Fruit fly (Drosophila melanogaster) whole organism, embryonic: ENCODE data around the gene CG13048.

Experiments
- Aef1 ChIP-seq: fragments of 200-800 bp; sonication (Bioruptor generic); IDR thresholded peaks from 3 replicates; pipeline ENCODE4 v1.3.6; 2022; ENCODE audit warnings: missing biosample characterization, missing genetic modification characterization
- Blimp-1 ChIP-seq: fragments of 200-800 bp; sonication (Bioruptor generic); optimal IDR thresholded peaks from 3 replicates; lab custom pipeline; 2018; ENCODE audit warnings: missing biosample characterization, missing genetic modification characterization, mild to moderate bottlenecking, moderate library complexity, missing genetic modification reagents
- CG10267 ChIP-seq: fragments of 200-800 bp; sonication (Bioruptor generic); optimal IDR thresholded peaks from 2 replicates; lab custom pipeline; 2018; ENCODE audit warnings: missing biosample characterization, mild to moderate bottlenecking, missing genetic modification characterization, moderate library complexity
- CG11247 ChIP-seq: fragments of 200-800 bp; sonication (Bioruptor generic); IDR thresholded peaks from 2 replicates; pipeline ENCODE4 v1.3.6; 2022; ENCODE audit warnings: missing biosample characterization, missing genetic modification characterization
- CG12942 ChIP-seq: fragments of 200-800 bp; sonication (Bioruptor generic); optimal IDR thresholded peaks from 3 replicates; lab custom pipeline; 2016; ENCODE audit warnings: missing biosample characterization, missing genetic modification characterization
- CG15073 ChIP-seq: fragments of 200-800 bp; sonication (Bioruptor generic); optimal IDR thresholded peaks from 2 replicates; lab custom pipeline; 2016; ENCODE audit warnings: missing biosample characterization, missing genetic modification characterization
- CG1529 ChIP-seq: fragments of 200-800 bp; sonication (Bioruptor generic); optimal IDR thresholded peaks from 3 replicates; lab custom pipeline; 2018; ENCODE audit warnings: missing biosample characterization, missing genetic modification characterization
- CG16813 ChIP-seq: fragments of 200-800 bp; sonication (Bioruptor generic); IDR thresholded peaks from 3 replicates; pipeline ENCODE4 v1.3.6; 2022; ENCODE audit warnings: missing biosample characterization, missing genetic modification characterization; ENCODE audit not compliant: partially characterized antibody
- CG17568 ChIP-seq: fragments of 200-800 bp; sonication (Bioruptor generic); optimal IDR thresholded peaks from 2 replicates; lab custom pipeline; 2018; ENCODE audit warnings: missing biosample characterization, mild to moderate bottlenecking, missing genetic modification characterization, moderate library complexity
- CG1832 ChIP-seq: fragments of 200-800 bp; sonication (Bioruptor generic); optimal IDR thresholded peaks from 2 replicates; lab custom pipeline; 2017; ENCODE audit warnings: missing biosample characterization, mild to moderate bottlenecking, missing genetic modification characterization, inconsistent platforms
- CG2116 ChIP-seq: fragments of 200-800 bp; sonication (Bioruptor generic); optimal IDR thresholded peaks from 3 replicates; lab custom pipeline; 2018; ENCODE audit warnings: missing biosample characterization, mild to moderate bottlenecking, missing genetic modification characterization
- CG2889 ChIP-seq: fragments of 200-800 bp; sonication (Bioruptor generic); IDR thresholded peaks from 3 replicates; pipeline ENCODE4 v1.3.6; 2022; ENCODE audit warnings: missing biosample characterization, missing genetic modification characterization
- CG31224 ChIP-seq: fragments of 200-800 bp; sonication (Bioruptor generic); IDR thresholded peaks from 2 replicates; pipeline ENCODE4 v1.3.6; 2022; ENCODE audit warnings: missing biosample characterization, missing genetic modification characterization
- CG34224 ChIP-seq: fragments of 200-800 bp; sonication (Bioruptor generic); IDR thresholded peaks from 3 replicates; pipeline ENCODE4 v1.3.6; 2022; ENCODE audit warnings: missing biosample characterization, missing genetic modification characterization; ENCODE audit not compliant: partially characterized antibody
- CG6683 ChIP-seq: fragments of 200-800 bp; sonication (Bioruptor generic); optimal IDR thresholded peaks from 2 replicates; lab custom pipeline; 2017; ENCODE audit warnings: missing biosample characterization, mild to moderate bottlenecking, missing genetic modification characterization, missing genetic modification reagents
- CG6791 ChIP-seq: fragments of 200-800 bp; sonication (Bioruptor generic); IDR thresholded peaks from 3 replicates; pipeline ENCODE4 v1.3.6; 2022; ENCODE audit warnings: missing biosample characterization, missing genetic modification characterization; ENCODE audit not compliant: partially characterized antibody
- CG7839 ChIP-seq: fragments of 200-800 bp; sonication (Bioruptor generic); optimal IDR thresholded peaks from 3 replicates; lab custom pipeline; 2018; ENCODE audit warnings: missing biosample characterization, mild to moderate bottlenecking, missing genetic modification characterization, moderate library complexity
- CG7928 ChIP-seq: fragments of 200-800 bp; sonication (Bioruptor generic); optimal IDR thresholded peaks from 2 replicates; lab custom pipeline; 2017; ENCODE audit warnings: missing biosample characterization, mild to moderate bottlenecking, missing genetic modification characterization
- CTCF ChIP-seq: fragments of 200-800 bp; sonication (Bioruptor generic); optimal IDR thresholded peaks from 2 replicates; lab custom pipeline; 2017; ENCODE audit warnings: missing biosample characterization, mild to moderate bottlenecking, missing genetic modification characterization, moderate library complexity
- CoRest ChIP-seq: fragments of 200-800 bp; sonication (Bioruptor generic); optimal IDR thresholded peaks from 3 replicates; lab custom pipeline; 2018; ENCODE audit warnings: missing biosample characterization, mild to moderate bottlenecking, missing genetic modification characterization, moderate library complexity
- E2f1 ChIP-seq: fragments of 200-800 bp; sonication (Bioruptor generic); IDR thresholded peaks from 2 replicates; pipeline ENCODE4 v1.3.6; 2022; ENCODE audit warnings: missing biosample characterization, missing genetic modification characterization
- GATAe ChIP-seq: fragments of 200-800 bp; sonication (Bioruptor generic); conservative IDR thresholded peaks from 2 replicates; pipeline ENCODE4 v1.3.6; 2022; ENCODE audit warnings: missing biosample characterization, missing genetic modification characterization
- Gug ChIP-seq: fragments of 200-800 bp; sonication (Bioruptor generic); IDR thresholded peaks from 4 replicates; pipeline ENCODE4 v1.3.6; 2022; ENCODE audit warnings: missing biosample characterization, missing genetic modification characterization
- H2.0 ChIP-seq: fragments of 200-800 bp; sonication (Bioruptor generic); IDR thresholded peaks from 2 replicates; pipeline ENCODE4 v1.3.6; 2022; ENCODE audit warnings: missing biosample characterization, missing genetic modification characterization
- Hr78 ChIP-seq, 2 experiments: fragments of 200-800 bp in 1 of 2; fragments of >200 bp in 1 of 2; sonication (Bioruptor generic) in 1 of 2; optimal IDR thresholded peaks; 2 replicates each; lab custom pipeline; 2017 to 2019; ENCODE audit warnings: missing biosample characterization in 2 of 2, missing genetic modification characterization in 2 of 2, mild to moderate bottlenecking in 1 of 2, moderate library complexity in 1 of 2
- Med ChIP-seq: fragments of 200-800 bp; sonication (Bioruptor generic); peaks from one replicate; lab custom pipeline; 2016; ENCODE audit warnings: missing biosample characterization, missing genetic modification characterization, mild to moderate bottlenecking, inconsistent platforms, moderate library complexity
- Six4 ChIP-seq: fragments of 200-800 bp; sonication (Bioruptor generic); optimal IDR thresholded peaks from 2 replicates; lab custom pipeline; 2016; ENCODE audit warnings: missing biosample characterization, missing genetic modification characterization
- Ssrp ChIP-seq: fragments of 200-800 bp; sonication (Bioruptor generic); optimal IDR thresholded peaks from 2 replicates; lab custom pipeline; 2018; ENCODE audit warnings: missing biosample characterization, mild to moderate bottlenecking, missing genetic modification characterization, moderate library complexity
- Usf ChIP-seq: fragments of 200-800 bp; sonication (Bioruptor generic); optimal IDR thresholded peaks from 2 replicates; lab custom pipeline; 2017; ENCODE audit warnings: missing genotype, missing biosample characterization, missing genetic modification characterization
- ash1 ChIP-seq: fragments of 200-800 bp; sonication (Bioruptor generic); optimal IDR thresholded peaks from 2 replicates; lab custom pipeline; 2018; ENCODE audit warnings: missing biosample characterization, mild to moderate bottlenecking, missing genetic modification characterization
- bbx ChIP-seq: fragments of 200-800 bp; sonication (Bioruptor generic); IDR thresholded peaks from 2 replicates; pipeline ENCODE4 v1.3.6; 2022; ENCODE audit warnings: missing biosample characterization, missing genetic modification characterization; ENCODE audit not compliant: partially characterized antibody
- btn ChIP-seq: fragments of 200-800 bp; sonication (Bioruptor generic); optimal IDR thresholded peaks from 2 replicates; lab custom pipeline; 2016; ENCODE audit warnings: missing biosample characterization, missing genetic modification characterization
- caup ChIP-seq: fragments of 200-800 bp; sonication (Bioruptor generic); optimal IDR thresholded peaks from 3 replicates; lab custom pipeline; 2017; ENCODE audit warnings: missing biosample characterization, mild to moderate bottlenecking, missing genetic modification characterization, moderate library complexity; ENCODE audit not compliant: severe bottlenecking
- chif ChIP-seq, 2 experiments: fragments of 200-800 bp; sonication (Bioruptor generic); optimal IDR thresholded peaks; 3 replicates each; lab custom pipeline; 2016; ENCODE audit warnings: missing biosample characterization in 2 of 2, missing genetic modification characterization in 2 of 2
- croc ChIP-seq: fragments of 200-800 bp; sonication (Bioruptor generic); conservative IDR thresholded peaks from 3 replicates; pipeline ENCODE4 v1.3.6; 2022; ENCODE audit warnings: missing biosample characterization, missing genetic modification characterization
- dmrt99B ChIP-seq: fragments of 200-800 bp; sonication (Bioruptor generic); optimal IDR thresholded peaks from 2 replicates; lab custom pipeline; 2018; ENCODE audit warnings: missing biosample characterization, mild to moderate bottlenecking, missing genetic modification characterization, moderate library complexity
- emc ChIP-seq: fragments of 200-800 bp; sonication (Bioruptor generic); optimal IDR thresholded peaks from 2 replicates; lab custom pipeline; 2016; ENCODE audit warnings: missing biosample characterization, missing genetic modification characterization
- gfzf ChIP-seq: fragments of 200-800 bp; sonication (Bioruptor generic); optimal IDR thresholded peaks from 2 replicates; lab custom pipeline; 2016; ENCODE audit warnings: missing biosample characterization, mild to moderate bottlenecking, missing genetic modification characterization, moderate library complexity
- gsb ChIP-seq: fragments of 200-800 bp; sonication (Bioruptor generic); IDR thresholded peaks from 2 replicates; pipeline ENCODE4 v1.3.6; 2022; ENCODE audit warnings: missing biosample characterization, missing genetic modification characterization
- mam ChIP-seq: fragments of 200-800 bp; sonication (Bioruptor generic); optimal IDR thresholded peaks from 3 replicates; lab custom pipeline; 2016; ENCODE audit warnings: missing biosample characterization, missing genetic modification characterization
- mld ChIP-seq: fragments of 200-800 bp; sonication (Bioruptor generic); IDR thresholded peaks from 3 replicates; pipeline ENCODE4 v1.3.6; 2022; ENCODE audit warnings: missing biosample characterization, missing genetic modification characterization; ENCODE audit not compliant: partially characterized antibody
- nmo ChIP-seq: fragments of 200-800 bp; sonication (Bioruptor generic); optimal IDR thresholded peaks from 2 replicates; lab custom pipeline; 2018; ENCODE audit warnings: missing biosample characterization, mild to moderate bottlenecking, missing genetic modification characterization, moderate library complexity
- repo ChIP-seq: fragments of 200-800 bp; sonication (Bioruptor generic); optimal IDR thresholded peaks from 2 replicates; lab custom pipeline; 2016; ENCODE audit warnings: missing biosample characterization, missing genetic modification characterization
- toy ChIP-seq: fragments of 200-800 bp; sonication (Bioruptor generic); IDR thresholded peaks from 2 replicates; pipeline ENCODE4 v1.3.6; 2022; ENCODE audit warnings: missing biosample characterization, missing genetic modification characterization
- zen2 ChIP-seq: fragments of 200-800 bp; sonication (Bioruptor generic); IDR thresholded peaks from 3 replicates; pipeline ENCODE4 v1.3.6; 2022; ENCODE audit warnings: missing biosample characterization, missing genetic modification characterization; ENCODE audit not compliant: partially characterized antibody

The CG13048 gene

DNA sequence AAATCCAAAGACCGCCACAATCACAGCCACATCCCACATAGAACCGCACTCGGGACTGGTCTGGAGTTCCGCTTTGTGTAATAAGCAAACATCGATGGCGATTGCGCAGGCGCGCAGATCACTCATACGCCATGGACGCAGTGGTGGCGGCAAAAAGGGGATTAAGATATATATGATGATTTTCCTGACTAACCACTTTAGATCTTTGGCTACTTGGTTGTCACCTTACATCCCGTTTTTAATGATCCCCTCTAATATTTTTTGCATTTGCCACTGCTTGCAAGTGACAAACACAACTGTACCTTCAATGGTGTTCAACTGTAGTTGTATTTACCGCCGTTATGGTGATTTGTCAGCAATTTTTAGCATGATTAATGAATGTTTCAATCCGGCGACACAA is 26.3 kb upstream of the CG13048 start (continued):
- TF ChIP-seq CG1832 (GFP tag; lab: Kevin White, UChicago), result no peak
- TF ChIP-seq CG34224 (GFP tag; lab: Robert Waterston, UW), result no peak
- no peak for TF ChIP-seq CG15073
- 0 out of 2 replicates have a peak, but pooled peaks have one; percentile 20 for TF ChIP-seq CG31224 (GFP tag; lab: Robert Waterston, UW)
- no peak for TF ChIP-seq CG10267 (tag; lab: Kevin White, UChicago)
- TF ChIP-seq zen2 (GFP tag; lab: Robert Waterston, UW), result no peak
- TF ChIP-seq Med (GFP tag; lab: Kevin White, UChicago), result peak; percentile 86
- TF ChIP-seq CG11247 (GFP tag; lab: Robert Waterston, UW), result peak; percentile 49
- no peak for TF ChIP-seq CG12942
- TF ChIP-seq Six4 (GFP tag; lab: Kevin White, UChicago), result no peak
- TF ChIP-seq E2f1 (GFP tag; lab: Robert Waterston, UW), result no peak
- TF ChIP-seq Aef1 (GFP tag; lab: Robert Waterston, UW), result 0 out of 3 replicates have a peak, but pooled peaks have one; percentile 33
- TF ChIP-seq H2.0, result peak; percentile 49; the same call in 1 of the 2 replicates
- TF ChIP-seq CG2116, result no peak
- TF ChIP-seq CG6683 (GFP tag; lab: Kevin White, UChicago), result no peak
- TF ChIP-seq nmo (GFP tag; lab: Kevin White, UChicago), result no peak
- peak; percentile 32 for TF ChIP-seq mam (GFP tag; lab: Kevin White, UChicago)
- no peak for TF ChIP-seq toy (GFP tag; lab: Robert Waterston, UW)
- TF ChIP-seq GATAe (GFP tag; lab: Robert Waterston, UW), result no peak
- no peak for TF ChIP-seq CG16813 (GFP tag; lab: Robert Waterston, UW)
- no peak for TF ChIP-seq CG7839 (tag; lab: Kevin White, UChicago)
- TF ChIP-seq CG7928 (GFP tag; lab: Kevin White, UChicago), result no peak
- no peak for TF ChIP-seq CG6791 (GFP tag; lab: Robert Waterston, UW)
- TF ChIP-seq croc (GFP tag; lab: Robert Waterston, UW), result no peak
- TF ChIP-seq gfzf (GFP tag; lab: Kevin White, UChicago), result no peak
- no peak for TF ChIP-seq ash1 (GFP tag; lab: Kevin White, UChicago)
- TF ChIP-seq dmrt99B (tag; lab: Kevin White, UChicago), result no peak
- TF ChIP-seq Ssrp, result no peak
- TF ChIP-seq CTCF (GFP tag; lab: Kevin White, UChicago), result no peak
- no peak for TF ChIP-seq CG1529
- no peak for TF ChIP-seq btn
- TF ChIP-seq Usf, result no peak
- no peak for TF ChIP-seq CoRest (tag; lab: Kevin White, UChicago)
- TF ChIP-seq gsb (GFP tag; lab: Robert Waterston, UW), result no peak
- TF ChIP-seq chif (GFP tag; optimal IDR thresholded peaks at IDR 0.05; lab: Kevin White, UChicago), result peak in 1 of 2 experiments; percentile 10
- TF ChIP-seq CG2889 (GFP tag; lab: Robert Waterston, UW), result no peak
- no peak for TF ChIP-seq bbx (GFP tag; lab: Robert Waterston, UW)
- TF ChIP-seq emc (GFP tag; lab: Kevin White, UChicago), result no peak
- peak; percentile 11 for TF ChIP-seq caup (GFP tag; lab: Kevin White, UChicago)
- TF ChIP-seq CG17568 (GFP tag; lab: Kevin White, UChicago), result no peak
- TF ChIP-seq Blimp-1 (GFP tag; lab: Kevin White, UChicago), result no peak

- TF ChIP-seq Hr78 (GFP tag; optimal IDR thresholded peaks at IDR 0.05; lab: Kevin White, UChicago), result no peak
- no peak for TF ChIP-seq mld (GFP tag; lab: Robert Waterston, UW)
- TF ChIP-seq repo (GFP tag; lab: Kevin White, UChicago), result no peak
- TF ChIP-seq Gug, result 0 out of 4 replicates have a peak, but pooled peaks have one; percentile 2
Measured at dm6 chr3L:16308380-16308779, 24.7 kb upstream of the CG13048 start, which contains the start of gene CG13042. Gene CG13042 (minus strand): TSS chr3L:16308480.
